Fruit fly (Drosophila melanogaster) whole organism, prepupa: ENCODE data around the gene CG46441.

ENCODE experiments used
- CG32006 ChIP-seq: fragments of 200-800 bp; sonication (Bioruptor generic); optimal IDR thresholded peaks from 3 replicates; lab custom pipeline; 2017; ENCODE audit warnings: missing biosample characterization, mild to moderate bottlenecking, missing genetic modification characterization
- CG34406 ChIP-seq: fragments of 200-800 bp; sonication (Bioruptor generic); optimal IDR thresholded peaks from 3 replicates; lab custom pipeline; 2016; ENCODE audit warnings: missing biosample characterization, missing genetic modification characterization
- pdm3 ChIP-seq: fragments of 200-800 bp; sonication (Bioruptor generic); optimal IDR thresholded peaks from 3 replicates; lab custom pipeline; 2016; ENCODE audit warnings: missing biosample characterization, missing genetic modification characterization

Gene CG46441

DNA sequence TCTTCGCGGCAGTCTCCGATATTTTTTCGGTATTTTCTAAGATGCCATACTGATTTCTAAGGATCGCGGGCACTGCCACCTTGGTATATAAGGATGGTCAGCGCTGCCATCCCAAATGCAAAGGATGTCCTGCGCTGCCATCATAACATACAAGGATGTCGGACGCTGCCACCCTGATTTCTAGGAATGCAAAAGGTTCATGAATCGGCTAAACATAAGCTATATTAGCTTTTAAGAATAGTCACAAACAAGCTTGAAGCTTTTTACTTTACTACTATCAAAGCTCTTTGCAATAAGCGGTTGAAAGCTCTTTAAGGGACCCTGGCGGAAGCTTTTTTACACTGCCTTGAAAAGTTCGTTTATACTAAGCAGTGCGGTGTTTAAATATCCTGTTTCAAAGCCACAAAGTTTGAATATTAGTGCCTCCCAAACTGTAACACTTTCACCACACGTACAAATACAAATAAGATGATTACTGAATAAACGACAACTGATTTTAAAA lies 37.5 kb downstream of the CG46441 start:
- TF ChIP-seq pdm3: no peak
- TF ChIP-seq CG34406 (GFP tag; lab: Kevin White, UChicago): no peak
- no peak for TF ChIP-seq CG32006 (GFP tag; lab: Kevin White, UChicago)
